Worm (Caenorhabditis elegans) whole organism, L4 larva: ENCODE results near the gene srsx-11.

Experiments used
- ceh-82 ChIP-seq: sonication (generic microtip); optimal IDR thresholded peaks from 2 replicates; lab custom pipeline; 2017; ENCODE audit warnings: missing biosample characterization, missing genetic modification characterization
- egl-27 ChIP-seq: sonication (generic microtip); optimal IDR thresholded peaks from 3 replicates; lab custom pipeline; 2017; ENCODE audit warnings: missing biosample characterization, missing genetic modification reagents, missing genetic modification characterization
- hlh-11 ChIP-seq: fragments of 200-800 bp; sonication (Bioruptor generic); optimal IDR thresholded peaks from 2 replicates; lab custom pipeline; 2018; ENCODE audit warnings: mild to moderate bottlenecking, missing genetic modification characterization, missing compliant biosample characterization
- hlh-30 ChIP-seq: sonication (generic microtip); optimal IDR thresholded peaks from 2 replicates; lab custom pipeline; 2017; ENCODE audit warnings: antibody characterized with exemption, mild to moderate bottlenecking, missing genetic modification characterization, missing compliant biosample characterization; ENCODE audit not compliant: insufficient read depth
- lin-15B ChIP-seq: fragments of 150-350 bp; sonication (generic microtip); optimal IDR thresholded peaks from 3 replicates; lab custom pipeline; 2014; ENCODE audit warnings: missing biosample characterization, missing genetic modification characterization

DNA sequence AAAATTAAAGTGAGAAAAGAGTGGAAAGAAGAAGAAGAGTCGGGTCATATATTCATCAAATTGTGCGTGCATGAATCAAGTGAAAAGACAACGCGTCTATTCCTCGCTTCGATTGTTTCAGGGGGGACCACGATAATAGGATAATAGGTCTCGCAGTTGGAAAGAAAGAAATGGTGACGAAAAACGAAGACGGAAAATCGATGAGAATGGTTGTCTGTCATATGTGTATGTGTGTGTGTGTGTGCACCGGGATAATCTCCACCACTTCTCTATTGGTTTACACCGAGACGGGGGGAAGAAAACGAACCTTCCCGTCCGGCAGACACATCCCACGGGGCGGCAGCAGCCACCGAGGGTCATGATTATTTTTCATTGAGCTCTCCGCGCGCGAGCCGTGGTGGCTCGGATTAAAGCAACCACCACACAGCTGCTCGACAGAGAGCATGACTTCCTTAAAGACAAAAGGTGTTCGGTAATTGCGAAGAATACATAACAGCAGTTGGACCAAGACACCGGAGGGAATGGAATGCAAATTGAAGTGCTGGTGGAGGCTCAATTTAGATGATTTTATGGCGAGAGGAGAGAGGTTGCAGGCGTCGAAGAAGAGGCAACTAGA, 14.8 kb downstream of the srsx-11 start:
- TF ChIP-seq ceh-82 (tag; lab: Kevin White, UChicago) (no peak), hlh-11 (tag; lab: Kevin White, UChicago) (no peak), lin-15B (tag; lab: Kevin White, UChicago) (no peak), egl-27 (tag; lab: Kevin White, UChicago) (no peak), hlh-30 (tag; lab: Kevin White, UChicago) (no peak)
